Worm (Caenorhabditis elegans) whole organism, L2 larva: ENCODE results near the gene C10A4.13.

ENCODE experiments used
- C34F6.9 ChIP-seq: fragments of 150-350 bp; optimal IDR thresholded peaks from 2 replicates; lab custom pipeline; 2014; ENCODE audit warnings: missing biosample characterization, missing genetic modification characterization
- F13H6.1 ChIP-seq: sonication (generic microtip); optimal IDR thresholded peaks from 2 replicates; lab custom pipeline; 2016; ENCODE audit warnings: missing genetic modification characterization, missing compliant biosample characterization
- Y55F3AM.14 ChIP-seq: fragments of 200-800 bp; sonication (Bioruptor generic); optimal IDR thresholded peaks from 2 replicates; lab custom pipeline; 2018; ENCODE audit warnings: mild to moderate bottlenecking, missing genetic modification characterization, missing compliant biosample characterization
- alr-1 ChIP-seq: fragments of 150-350 bp; optimal IDR thresholded peaks from 2 replicates; lab custom pipeline; 2014; ENCODE audit warnings: missing biosample characterization, missing genetic modification characterization
- aly-2 ChIP-seq: fragments of 150-350 bp; optimal IDR thresholded peaks from 2 replicates; lab custom pipeline; 2014; ENCODE audit warnings: missing biosample characterization, missing genetic modification characterization
- ama-1 ChIP-seq: fragments of 150-350 bp; optimal IDR thresholded peaks from 2 replicates; lab custom pipeline; 2018; ENCODE audit warnings: inconsistent platforms
- ceh-16 ChIP-seq: fragments of 150-350 bp; optimal IDR thresholded peaks from 2 replicates; lab custom pipeline; 2014; ENCODE audit warnings: missing biosample characterization, missing genetic modification characterization
- ceh-82 ChIP-seq: fragments of 150-350 bp; optimal IDR thresholded peaks from 2 replicates; lab custom pipeline; 2014; ENCODE audit warnings: missing biosample characterization, missing genetic modification characterization
- crh-2 ChIP-seq: sonication (generic microtip); optimal IDR thresholded peaks from 2 replicates; lab custom pipeline; 2017; ENCODE audit warnings: missing biosample characterization, missing genetic modification characterization
- egl-27 ChIP-seq: sonication (generic microtip); optimal IDR thresholded peaks from 3 replicates; lab custom pipeline; 2017; ENCODE audit warnings: missing biosample characterization, missing genetic modification reagents, missing genetic modification characterization
- elt-1 ChIP-seq: fragments of 150-350 bp; optimal IDR thresholded peaks from 2 replicates; lab custom pipeline; 2014; ENCODE audit warnings: missing biosample characterization, missing genetic modification characterization
- elt-3 ChIP-seq: sonication (generic microtip); optimal IDR thresholded peaks from 2 replicates; lab custom pipeline; 2017; ENCODE audit warnings: missing biosample characterization, missing genetic modification characterization
- fos-1 ChIP-seq: fragments of 150-350 bp; optimal IDR thresholded peaks from 2 replicates; lab custom pipeline; 2014; ENCODE audit warnings: missing biosample characterization, missing genetic modification characterization
- gmeb-1 ChIP-seq: fragments of 150-350 bp; optimal IDR thresholded peaks from 2 replicates; lab custom pipeline; 2014; ENCODE audit warnings: missing biosample characterization, missing genetic modification characterization
- lin-11 ChIP-seq: fragments of 150-350 bp; sonication (generic microtip); optimal IDR thresholded peaks from 2 replicates; lab custom pipeline; 2014; ENCODE audit warnings: missing biosample characterization, missing genetic modification characterization, inconsistent platforms, mixed read lengths
- lsy-2 ChIP-seq, 2 experiments: fragments of 150-350 bp in 1 of 2; sonication (generic microtip) in 1 of 2; optimal IDR thresholded peaks; 2 replicates each; lab custom pipeline; 2014 to 2017; ENCODE audit warnings: missing biosample characterization in 2 of 2, missing genetic modification characterization in 2 of 2
- mab-5 ChIP-seq: fragments of 150-350 bp; optimal IDR thresholded peaks from 2 replicates; lab custom pipeline; 2014; ENCODE audit warnings: missing biosample characterization, missing genetic modification characterization
- mbf-1 ChIP-seq: sonication (generic microtip); optimal IDR thresholded peaks from 2 replicates; lab custom pipeline; 2017; ENCODE audit warnings: missing biosample characterization, missing genetic modification characterization
- mdl-1 ChIP-seq, 2 experiments: fragments of 150-350 bp in 1 of 2; sonication (generic microtip) in 1 of 2; optimal IDR thresholded peaks; 2 replicates each; lab custom pipeline; 2017; ENCODE audit warnings: missing biosample characterization in 2 of 2, missing genetic modification characterization in 2 of 2
- nhr-10 ChIP-seq: sonication (generic microtip); optimal IDR thresholded peaks from 2 replicates; lab custom pipeline; 2017; ENCODE audit warnings: missing biosample characterization, missing genetic modification characterization
- nhr-11 ChIP-seq: fragments of 150-350 bp; optimal IDR thresholded peaks from 2 replicates; lab custom pipeline; 2014; ENCODE audit warnings: missing biosample characterization, missing genetic modification characterization
- nhr-12 ChIP-seq: fragments of 150-350 bp; optimal IDR thresholded peaks from 2 replicates; lab custom pipeline; 2014; ENCODE audit warnings: missing biosample characterization, missing genetic modification characterization
- nhr-129 ChIP-seq: fragments of 150-350 bp; optimal IDR thresholded peaks from 2 replicates; lab custom pipeline; 2014; ENCODE audit warnings: missing biosample characterization, missing genetic modification characterization
- nhr-21 ChIP-seq: fragments of 150-350 bp; optimal IDR thresholded peaks from 2 replicates; lab custom pipeline; 2014; ENCODE audit warnings: missing biosample characterization, missing genetic modification characterization
- nhr-23 ChIP-seq: fragments of 150-350 bp; optimal IDR thresholded peaks from 2 replicates; lab custom pipeline; 2014; ENCODE audit warnings: missing biosample characterization, missing genetic modification reagents, missing genetic modification characterization
- nhr-237 ChIP-seq: fragments of 150-350 bp; optimal IDR thresholded peaks from 2 replicates; lab custom pipeline; 2014; ENCODE audit warnings: missing biosample characterization, missing genetic modification characterization
- nhr-6 ChIP-seq: fragments of 150-350 bp; optimal IDR thresholded peaks from 2 replicates; lab custom pipeline; 2014; ENCODE audit warnings: missing biosample characterization, missing genetic modification characterization
- nhr-77 ChIP-seq: fragments of 150-350 bp; optimal IDR thresholded peaks from 2 replicates; lab custom pipeline; 2014; ENCODE audit warnings: missing biosample characterization, missing genetic modification characterization
- sem-4 ChIP-seq: fragments of 150-350 bp; optimal IDR thresholded peaks from 2 replicates; lab custom pipeline; 2014; ENCODE audit warnings: missing biosample characterization, missing genetic modification reagents, missing genetic modification characterization
- skn-1 ChIP-seq: sonication (generic microtip); optimal IDR thresholded peaks from 2 replicates; lab custom pipeline; 2017; ENCODE audit warnings: missing biosample characterization, missing genetic modification characterization
- sma-3 ChIP-seq: sonication (generic microtip); optimal IDR thresholded peaks from 2 replicates; lab custom pipeline; 2016; ENCODE audit warnings: missing genetic modification reagents, missing genetic modification characterization, missing compliant biosample characterization
- sma-9 ChIP-seq, 2 experiments: fragments of 150-350 bp in 1 of 2; sonication (generic microtip) in 1 of 2; optimal IDR thresholded peaks; 2 replicates each; lab custom pipeline; 2014 to 2016; ENCODE audit warnings: missing genetic modification characterization in 2 of 2, mild to moderate bottlenecking in 1 of 2, missing biosample characterization in 1 of 2, missing compliant biosample characterization in 1 of 2, missing genetic modification reagents in 1 of 2, moderate library complexity in 1 of 2
- snpc-4 ChIP-seq: fragments of 150-350 bp; optimal IDR thresholded peaks from 2 replicates; lab custom pipeline; 2014; ENCODE audit warnings: missing biosample characterization, missing genetic modification characterization
- unc-55 ChIP-seq: fragments of 150-350 bp; sonication (generic microtip); optimal IDR thresholded peaks from 3 replicates; lab custom pipeline; 2014; ENCODE audit warnings: missing biosample characterization, missing genetic modification reagents, missing genetic modification characterization
- zag-1 ChIP-seq: fragments of 150-350 bp; optimal IDR thresholded peaks from 2 replicates; lab custom pipeline; 2014; ENCODE audit warnings: missing biosample characterization, missing genetic modification characterization
- ztf-1 ChIP-seq: fragments of 200-800 bp; sonication (Bioruptor generic); conservative IDR thresholded peaks from 2 replicates; pipeline ENCODE4 v1.3.6; 2022; ENCODE audit warnings: missing genetic modification characterization, missing compliant biosample characterization
- ztf-11 ChIP-seq: sonication (generic microtip); optimal IDR thresholded peaks from 2 replicates; lab custom pipeline; 2017; ENCODE audit warnings: missing biosample characterization, missing genetic modification characterization
- ztf-4 ChIP-seq: fragments of 150-350 bp; optimal IDR thresholded peaks from 2 replicates; lab custom pipeline; 2014; ENCODE audit warnings: missing biosample characterization, missing genetic modification characterization

Gene C10A4.13

ce11 chrX:7420571-7420970 is 22.7 kb upstream of the C10A4.13 start, which contains the start of gene C10A4.9:
C10A4.9 (plus strand) TSS chrX:7420871.
- TF ChIP-seq nhr-11 (tag; lab: Kevin White, UChicago) (no peak), ceh-16 (tag; lab: Kevin White, UChicago) (no peak), mbf-1 (tag; lab: Kevin White, UChicago) (no peak), Y55F3AM.14 (GFP tag; lab: Kevin White, UChicago) (no peak), crh-2 (tag; lab: Kevin White, UChicago) (no peak), elt-3 (tag; lab: Kevin White, UChicago) (no peak), C34F6.9 (tag; lab: Kevin White, UChicago) (no peak), sma-3 (GFP tag; lab: Kevin White, UChicago) (no peak), fos-1 (tag; lab: Kevin White, UChicago) (no peak), unc-55 (GFP tag; lab: Kevin White, UChicago) (no peak), sem-4 (no peak), nhr-21 (tag; lab: Kevin White, UChicago) (no peak), mab-5 (no peak), lsy-2 (tag; optimal IDR thresholded peaks at IDR 0.05; lab: Kevin White, UChicago) (no peak), ztf-4 (tag; lab: Kevin White, UChicago) (no peak), ztf-11 (no peak), aly-2 (no peak), zag-1 (tag; lab: Kevin White, UChicago) (no peak), mdl-1 (tag; optimal IDR thresholded peaks at IDR 0.05; lab: Kevin White, UChicago) (no peak), F13H6.1 (tag; lab: Kevin White, UChicago) (no peak)

DNA sequence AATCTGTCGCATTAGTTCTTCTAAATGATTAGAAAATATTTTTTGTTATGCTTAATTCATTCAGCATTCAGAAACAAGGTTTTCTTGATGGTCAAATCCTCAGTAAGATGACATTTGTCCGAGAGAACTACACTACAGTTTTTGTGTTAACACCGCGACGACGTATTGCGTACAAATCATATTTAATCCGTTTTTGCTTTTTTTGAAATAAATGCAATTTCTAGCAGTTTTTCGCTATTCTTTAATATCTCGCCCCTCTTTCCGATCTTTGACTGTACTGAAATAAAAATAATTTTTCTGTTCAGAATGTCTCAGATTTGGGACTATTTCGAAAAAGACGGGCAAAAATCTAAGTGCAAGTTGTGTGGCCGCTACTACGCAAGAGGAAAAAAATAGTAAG is 18.2 kb upstream of the C10A4.13 start, which contains the start of gene C10A4.1:
Gene C10A4.1, plus strand, starts transcription at position 301 of the 400 bp plus-strand sequence.
- TF ChIP-seq ceh-82 (no peak), sem-4 (no peak), mab-5 (no peak), mdl-1 (tag; optimal IDR thresholded peaks at IDR 0.05; lab: Kevin White, UChicago) (no peak), ztf-1 (GFP tag; lab: Robert Waterston, UW) (no peak), alr-1 (tag; lab: Kevin White, UChicago) (no peak), mbf-1 (tag; lab: Kevin White, UChicago) (no peak), nhr-6 (no peak), F13H6.1 (tag; lab: Kevin White, UChicago) (no peak), sma-9 (GFP tag; optimal IDR thresholded peaks at IDR 0.05; lab: Kevin White, UChicago) (no peak), sma-9 (tag; optimal IDR thresholded peaks at IDR 0.05; lab: Kevin White, UChicago) (no peak), nhr-11 (tag; lab: Kevin White, UChicago) (no peak)
- TF ChIP-seq, all 48 proteins: peak for 0

ce11 chrX:7415420-7415819 is 17.6 kb upstream of the C10A4.13 start, which contains the start of gene C10A4.7:
C10A4.7 (minus strand) TSS chrX:7415520.
- TF ChIP-seq nhr-21 (tag; lab: Kevin White, UChicago) (no peak), aly-2 (no peak), zag-1 (tag; lab: Kevin White, UChicago) (no peak), Y55F3AM.14 (GFP tag; lab: Kevin White, UChicago) (no peak), snpc-4 (tag; lab: Kevin White, UChicago) (no peak), ama-1 (lab: Kevin White, UChicago) (no peak), skn-1 (tag; lab: Kevin White, UChicago) (no peak), nhr-11 (tag; lab: Kevin White, UChicago) (no peak), mbf-1 (tag; lab: Kevin White, UChicago) (no peak), lin-11 (tag; lab: Kevin White, UChicago) (no peak)

- TF ChIP-seq ztf-4 (tag; lab: Kevin White, UChicago) (no peak), ceh-16 (tag; lab: Kevin White, UChicago) (no peak), aly-2 (no peak), nhr-129 (tag; lab: Kevin White, UChicago) (no peak), nhr-21 (tag; lab: Kevin White, UChicago) (no peak), ztf-1 (GFP tag; lab: Robert Waterston, UW) (no peak), nhr-12 (no peak), lin-11 (tag; lab: Kevin White, UChicago) (no peak), nhr-237 (tag; lab: Kevin White, UChicago) (no peak), egl-27 (no peak), lsy-2 (tag; optimal IDR thresholded peaks at IDR 0.05; lab: Kevin White, UChicago) (no peak), nhr-10 (tag; lab: Kevin White, UChicago) (no peak), mab-5 (no peak), nhr-77 (tag; lab: Kevin White, UChicago) (no peak), crh-2 (tag; lab: Kevin White, UChicago) (no peak), sma-3 (GFP tag; lab: Kevin White, UChicago) (no peak), gmeb-1 (tag; lab: Kevin White, UChicago) (no peak), elt-1 (tag; lab: Kevin White, UChicago) (no peak), unc-55 (GFP tag; lab: Kevin White, UChicago) (no peak), nhr-23 (tag; lab: Kevin White, UChicago) (no peak)
Measured at ce11 chrX:7409935-7410334, 12.1 kb upstream of the C10A4.13 start, which contains the start of gene C10A4.2. C10A4.2 (plus strand) TSS chrX:7410235.
